Worm (Caenorhabditis elegans) whole organism, midembryonic: Measurements from ENCODE around the gene droe-4.

Experiments used
- T22C8.4 ChIP-seq: fragments of 200-800 bp; sonication (Bioruptor generic); IDR thresholded peaks from 2 replicates; pipeline ENCODE4 v1.3.6; 2022; ENCODE audit warnings: missing genetic modification characterization, missing compliant biosample characterization
- flt-1 ChIP-seq: fragments of 200-800 bp; sonication (Bioruptor generic); IDR thresholded peaks from 2 replicates; pipeline ENCODE4 v1.3.6; 2022; ENCODE audit warnings: missing genetic modification characterization, missing compliant biosample characterization
- klf-2 ChIP-seq: fragments of 200-800 bp; sonication (Bioruptor generic); conservative IDR thresholded peaks from 2 replicates; pipeline ENCODE4 v1.3.6; 2022; ENCODE audit warnings: missing genetic modification reagents, missing genetic modification characterization, missing compliant biosample characterization
- ref-1 ChIP-seq: fragments of 200-800 bp; sonication (Bioruptor generic); conservative IDR thresholded peaks from 2 replicates; pipeline ENCODE4 v1.3.6; 2022; ENCODE audit warnings: missing genetic modification reagents, missing genetic modification characterization, missing compliant biosample characterization
- tab-1 ChIP-seq: fragments of 200-800 bp; sonication (Bioruptor generic); IDR thresholded peaks from 2 replicates; pipeline ENCODE4 v1.3.6; 2022; ENCODE audit warnings: missing genetic modification characterization, missing compliant biosample characterization
- ztf-23 ChIP-seq: fragments of 200-800 bp; sonication (Bioruptor generic); IDR thresholded peaks from 2 replicates; pipeline ENCODE4 v1.3.6; 2022; ENCODE audit warnings: missing genetic modification reagents, missing genetic modification characterization, missing compliant biosample characterization
- ztf-29 ChIP-seq: fragments of 200-800 bp; sonication (Bioruptor generic); IDR thresholded peaks from 2 replicates; pipeline ENCODE4 v1.3.6; 2022; ENCODE audit warnings: missing genetic modification reagents, missing genetic modification characterization, missing compliant biosample characterization

- TF ChIP-seq klf-2 (GFP tag; lab: Robert Waterston, UW) (no peak), ztf-23 (GFP tag; lab: Robert Waterston, UW) (no peak), T22C8.4 (GFP tag; lab: Robert Waterston, UW) (no peak), tab-1 (GFP tag; lab: Robert Waterston, UW) (no peak), ztf-29 (GFP tag; lab: Robert Waterston, UW) (no peak), ref-1 (GFP tag; lab: Robert Waterston, UW) (no peak), flt-1 (GFP tag; lab: Robert Waterston, UW) (no peak)
Measured at ce11 chrV:13993478-13993877, 1.0 kb downstream of the droe-4 start.
